Worm (Caenorhabditis elegans) whole organism, midembryonic: Measurements from ENCODE around the gene F41H8.2.

Experiments
- T22C8.4 ChIP-seq: fragments of 200-800 bp; sonication (Bioruptor generic); IDR thresholded peaks from 2 replicates; pipeline ENCODE4 v1.3.6; 2022; ENCODE audit warnings: missing genetic modification characterization, missing compliant biosample characterization
- cog-1 ChIP-seq: sonication (generic microtip); optimal IDR thresholded peaks from 2 replicates; lab custom pipeline; 2016; ENCODE audit warnings: missing genetic modification characterization, missing compliant biosample characterization
- flt-1 ChIP-seq: fragments of 200-800 bp; sonication (Bioruptor generic); IDR thresholded peaks from 2 replicates; pipeline ENCODE4 v1.3.6; 2022; ENCODE audit warnings: missing genetic modification characterization, missing compliant biosample characterization
- klf-2 ChIP-seq: fragments of 200-800 bp; sonication (Bioruptor generic); conservative IDR thresholded peaks from 2 replicates; pipeline ENCODE4 v1.3.6; 2022; ENCODE audit warnings: missing genetic modification reagents, missing genetic modification characterization, missing compliant biosample characterization
- med-1 ChIP-seq: sonication (generic microtip); optimal IDR thresholded peaks from 2 replicates; lab custom pipeline; 2017; ENCODE audit warnings: missing genetic modification characterization, mild to moderate bottlenecking, missing compliant biosample characterization, antibody characterized with exemption, missing genetic modification reagents; ENCODE audit not compliant: insufficient read depth
- ref-1 ChIP-seq: fragments of 200-800 bp; sonication (Bioruptor generic); conservative IDR thresholded peaks from 2 replicates; pipeline ENCODE4 v1.3.6; 2022; ENCODE audit warnings: missing genetic modification reagents, missing genetic modification characterization, missing compliant biosample characterization
- tab-1 ChIP-seq: fragments of 200-800 bp; sonication (Bioruptor generic); IDR thresholded peaks from 2 replicates; pipeline ENCODE4 v1.3.6; 2022; ENCODE audit warnings: missing genetic modification characterization, missing compliant biosample characterization
- ztf-23 ChIP-seq: fragments of 200-800 bp; sonication (Bioruptor generic); IDR thresholded peaks from 2 replicates; pipeline ENCODE4 v1.3.6; 2022; ENCODE audit warnings: missing genetic modification reagents, missing genetic modification characterization, missing compliant biosample characterization
- ztf-29 ChIP-seq: fragments of 200-800 bp; sonication (Bioruptor generic); IDR thresholded peaks from 2 replicates; pipeline ENCODE4 v1.3.6; 2022; ENCODE audit warnings: missing genetic modification reagents, missing genetic modification characterization, missing compliant biosample characterization

F41H8.2 gene

ce11 chrV:866729-867128, 40.5 kb downstream of the F41H8.2 start, which contains the start of gene T02B11.3:
Gene T02B11.3 (minus strand): TSS chrV:866829.
- TF ChIP-seq flt-1 (GFP tag; lab: Robert Waterston, UW), result no peak
- TF ChIP-seq T22C8.4 (GFP tag; lab: Robert Waterston, UW), result no peak
- TF ChIP-seq tab-1 (GFP tag; lab: Robert Waterston, UW), result no peak
- no peak for TF ChIP-seq ref-1 (GFP tag; lab: Robert Waterston, UW)
- no peak for TF ChIP-seq med-1
- no peak for TF ChIP-seq ztf-29
- TF ChIP-seq ztf-23 (GFP tag; lab: Robert Waterston, UW), result no peak
- no peak for TF ChIP-seq cog-1 (tag; lab: Kevin White, UChicago)
- TF ChIP-seq klf-2 (GFP tag; lab: Robert Waterston, UW), result no peak

DNA sequence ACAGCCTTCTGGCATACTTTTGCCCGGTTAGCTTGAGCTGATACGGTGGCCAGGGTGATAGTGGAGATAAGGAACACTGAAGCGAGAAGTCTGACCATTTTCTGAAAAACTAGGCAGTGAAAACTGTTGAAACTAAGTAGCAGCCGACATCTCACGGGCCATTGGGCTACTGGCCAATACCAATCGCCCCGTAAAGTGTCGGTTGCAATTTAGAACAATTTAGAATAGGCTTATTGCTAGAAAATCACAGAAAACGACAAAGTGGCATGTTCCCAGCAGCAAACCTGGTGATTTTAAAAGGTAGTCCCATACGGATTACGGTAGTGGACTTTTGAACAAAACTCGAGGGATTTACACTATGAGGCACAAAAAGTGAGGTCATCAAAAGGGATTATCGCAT, 44.8 kb downstream of the F41H8.2 start, which contains the start of gene T02B11.4:
Gene T02B11.4 (minus strand): TSS at position 101 of the 400 bp plus-strand sequence.
- TF ChIP-seq tab-1 (GFP tag; lab: Robert Waterston, UW) (no peak), klf-2 (GFP tag; lab: Robert Waterston, UW) (no peak), cog-1 (tag; lab: Kevin White, UChicago) (no peak), med-1 (no peak), T22C8.4 (GFP tag; lab: Robert Waterston, UW) (no peak), ztf-29 (no peak), ref-1 (GFP tag; lab: Robert Waterston, UW) (no peak), ztf-23 (GFP tag; lab: Robert Waterston, UW) (no peak), flt-1 (GFP tag; lab: Robert Waterston, UW) (no peak)

ce11 chrV:875945-876344, 49.7 kb downstream of the F41H8.2 start, which contains the start of gene T02B11.9:
Gene T02B11.9 (plus strand): TSS chrV:876245.
- TF ChIP-seq klf-2 (GFP tag; lab: Robert Waterston, UW) (no peak), cog-1 (tag; lab: Kevin White, UChicago) (no peak), ztf-29 (no peak), med-1 (no peak), ref-1 (GFP tag; lab: Robert Waterston, UW) (no peak), flt-1 (GFP tag; lab: Robert Waterston, UW) (no peak), ztf-23 (GFP tag; lab: Robert Waterston, UW) (no peak), T22C8.4 (GFP tag; lab: Robert Waterston, UW) (no peak), tab-1 (GFP tag; lab: Robert Waterston, UW) (no peak)
